Worm (Caenorhabditis elegans) whole organism, L2 larva: ENCODE data around the gene his-8.
"Not testable (repeated sequence)": the region's sequence is repeated elsewhere in the genome, so short reads cannot be mapped to it uniquely, and the experiment has no call there.

Experiments
- C34F6.9 ChIP-seq: fragments of 150-350 bp; optimal IDR thresholded peaks from 2 replicates; lab custom pipeline; 2014; ENCODE audit warnings: missing biosample characterization, missing genetic modification characterization
- F13H6.1 ChIP-seq: sonication (generic microtip); optimal IDR thresholded peaks from 2 replicates; lab custom pipeline; 2016; ENCODE audit warnings: missing genetic modification characterization, missing compliant biosample characterization
- R02D3.7 ChIP-seq: fragments of 150-350 bp; optimal IDR thresholded peaks from 2 replicates; lab custom pipeline; 2014; ENCODE audit warnings: missing biosample characterization, missing genetic modification characterization
- Y55F3AM.14 ChIP-seq: fragments of 200-800 bp; sonication (Bioruptor generic); optimal IDR thresholded peaks from 2 replicates; lab custom pipeline; 2018; ENCODE audit warnings: mild to moderate bottlenecking, missing genetic modification characterization, missing compliant biosample characterization
- ZK546.5 ChIP-seq: sonication (generic microtip); optimal IDR thresholded peaks from 2 replicates; lab custom pipeline; 2017; ENCODE audit warnings: missing biosample characterization, missing genetic modification characterization
- alr-1 ChIP-seq: fragments of 150-350 bp; optimal IDR thresholded peaks from 2 replicates; lab custom pipeline; 2014; ENCODE audit warnings: missing biosample characterization, missing genetic modification characterization
- aly-2 ChIP-seq: fragments of 150-350 bp; optimal IDR thresholded peaks from 2 replicates; lab custom pipeline; 2014; ENCODE audit warnings: missing biosample characterization, missing genetic modification characterization
- ama-1 ChIP-seq: fragments of 150-350 bp; optimal IDR thresholded peaks from 2 replicates; lab custom pipeline; 2018; ENCODE audit warnings: inconsistent platforms
- blmp-1 ChIP-seq: sonication (generic microtip); optimal IDR thresholded peaks from 2 replicates; lab custom pipeline; 2017; ENCODE audit warnings: missing genetic modification characterization, mild to moderate bottlenecking, missing compliant biosample characterization, antibody characterized with exemption, moderate library complexity; ENCODE audit not compliant: insufficient read depth
- ceh-16 ChIP-seq: fragments of 150-350 bp; optimal IDR thresholded peaks from 2 replicates; lab custom pipeline; 2014; ENCODE audit warnings: missing biosample characterization, missing genetic modification characterization
- ceh-82 ChIP-seq: fragments of 150-350 bp; optimal IDR thresholded peaks from 2 replicates; lab custom pipeline; 2014; ENCODE audit warnings: missing biosample characterization, missing genetic modification characterization
- crh-2 ChIP-seq: sonication (generic microtip); optimal IDR thresholded peaks from 2 replicates; lab custom pipeline; 2017; ENCODE audit warnings: missing biosample characterization, missing genetic modification characterization
- dmd-4 ChIP-seq: sonication (generic microtip); optimal IDR thresholded peaks from 2 replicates; lab custom pipeline; 2017; ENCODE audit warnings: missing biosample characterization, missing genetic modification characterization
- egl-27 ChIP-seq: sonication (generic microtip); optimal IDR thresholded peaks from 3 replicates; lab custom pipeline; 2017; ENCODE audit warnings: missing biosample characterization, missing genetic modification reagents, missing genetic modification characterization
- elt-1 ChIP-seq: fragments of 150-350 bp; optimal IDR thresholded peaks from 2 replicates; lab custom pipeline; 2014; ENCODE audit warnings: missing biosample characterization, missing genetic modification characterization
- elt-3 ChIP-seq: sonication (generic microtip); optimal IDR thresholded peaks from 2 replicates; lab custom pipeline; 2017; ENCODE audit warnings: missing biosample characterization, missing genetic modification characterization
- fos-1 ChIP-seq: fragments of 150-350 bp; optimal IDR thresholded peaks from 2 replicates; lab custom pipeline; 2014; ENCODE audit warnings: missing biosample characterization, missing genetic modification characterization
- gmeb-1 ChIP-seq: fragments of 150-350 bp; optimal IDR thresholded peaks from 2 replicates; lab custom pipeline; 2014; ENCODE audit warnings: missing biosample characterization, missing genetic modification characterization
- lin-13 ChIP-seq: fragments of 150-350 bp; optimal IDR thresholded peaks from 2 replicates; lab custom pipeline; 2014; ENCODE audit warnings: missing biosample characterization, missing genetic modification reagents, missing genetic modification characterization
- lin-39 ChIP-seq: fragments of 150-350 bp; optimal IDR thresholded peaks from 2 replicates; lab custom pipeline; 2014; ENCODE audit warnings: missing biosample characterization, missing genetic modification reagents, missing genetic modification characterization
- lsy-2 ChIP-seq, 2 experiments: fragments of 150-350 bp in 1 of 2; sonication (generic microtip) in 1 of 2; optimal IDR thresholded peaks; 2 replicates each; lab custom pipeline; 2014 to 2017; ENCODE audit warnings: missing biosample characterization in 2 of 2, missing genetic modification characterization in 2 of 2
- mab-5 ChIP-seq: fragments of 150-350 bp; optimal IDR thresholded peaks from 2 replicates; lab custom pipeline; 2014; ENCODE audit warnings: missing biosample characterization, missing genetic modification characterization
- mbf-1 ChIP-seq: sonication (generic microtip); optimal IDR thresholded peaks from 2 replicates; lab custom pipeline; 2017; ENCODE audit warnings: missing biosample characterization, missing genetic modification characterization
- mdl-1 ChIP-seq, 2 experiments: fragments of 150-350 bp in 1 of 2; sonication (generic microtip) in 1 of 2; optimal IDR thresholded peaks; 2 replicates each; lab custom pipeline; 2017; ENCODE audit warnings: missing biosample characterization in 2 of 2, missing genetic modification characterization in 2 of 2
- nhr-11 ChIP-seq: fragments of 150-350 bp; optimal IDR thresholded peaks from 2 replicates; lab custom pipeline; 2014; ENCODE audit warnings: missing biosample characterization, missing genetic modification characterization
- nhr-12 ChIP-seq: fragments of 150-350 bp; optimal IDR thresholded peaks from 2 replicates; lab custom pipeline; 2014; ENCODE audit warnings: missing biosample characterization, missing genetic modification characterization
- nhr-129 ChIP-seq: fragments of 150-350 bp; optimal IDR thresholded peaks from 2 replicates; lab custom pipeline; 2014; ENCODE audit warnings: missing biosample characterization, missing genetic modification characterization
- nhr-21 ChIP-seq: fragments of 150-350 bp; optimal IDR thresholded peaks from 2 replicates; lab custom pipeline; 2014; ENCODE audit warnings: missing biosample characterization, missing genetic modification characterization
- nhr-23 ChIP-seq: fragments of 150-350 bp; optimal IDR thresholded peaks from 2 replicates; lab custom pipeline; 2014; ENCODE audit warnings: missing biosample characterization, missing genetic modification reagents, missing genetic modification characterization
- nhr-237 ChIP-seq: fragments of 150-350 bp; optimal IDR thresholded peaks from 2 replicates; lab custom pipeline; 2014; ENCODE audit warnings: missing biosample characterization, missing genetic modification characterization
- nhr-6 ChIP-seq: fragments of 150-350 bp; optimal IDR thresholded peaks from 2 replicates; lab custom pipeline; 2014; ENCODE audit warnings: missing biosample characterization, missing genetic modification characterization
- nhr-77 ChIP-seq: fragments of 150-350 bp; optimal IDR thresholded peaks from 2 replicates; lab custom pipeline; 2014; ENCODE audit warnings: missing biosample characterization, missing genetic modification characterization
- peb-1 ChIP-seq: fragments of 150-350 bp; optimal IDR thresholded peaks from 2 replicates; lab custom pipeline; 2014; ENCODE audit warnings: missing biosample characterization, missing genetic modification characterization
- sem-4 ChIP-seq: fragments of 150-350 bp; optimal IDR thresholded peaks from 2 replicates; lab custom pipeline; 2014; ENCODE audit warnings: missing biosample characterization, missing genetic modification reagents, missing genetic modification characterization
- skn-1 ChIP-seq: sonication (generic microtip); optimal IDR thresholded peaks from 2 replicates; lab custom pipeline; 2017; ENCODE audit warnings: missing biosample characterization, missing genetic modification characterization
- sma-3 ChIP-seq: sonication (generic microtip); optimal IDR thresholded peaks from 2 replicates; lab custom pipeline; 2016; ENCODE audit warnings: missing genetic modification reagents, missing genetic modification characterization, missing compliant biosample characterization
- snpc-4 ChIP-seq: fragments of 150-350 bp; optimal IDR thresholded peaks from 2 replicates; lab custom pipeline; 2014; ENCODE audit warnings: missing biosample characterization, missing genetic modification characterization
- unc-39 ChIP-seq: fragments of 150-350 bp; optimal IDR thresholded peaks from 2 replicates; lab custom pipeline; 2014; ENCODE audit warnings: missing biosample characterization, missing genetic modification characterization
- unc-55 ChIP-seq: fragments of 150-350 bp; sonication (generic microtip); optimal IDR thresholded peaks from 3 replicates; lab custom pipeline; 2014; ENCODE audit warnings: missing biosample characterization, missing genetic modification reagents, missing genetic modification characterization
- unc-62 ChIP-seq: fragments of 150-350 bp; optimal IDR thresholded peaks from 2 replicates; lab custom pipeline; 2014; ENCODE audit warnings: missing biosample characterization, missing genetic modification reagents, missing genetic modification characterization
- zag-1 ChIP-seq: fragments of 150-350 bp; optimal IDR thresholded peaks from 2 replicates; lab custom pipeline; 2014; ENCODE audit warnings: missing biosample characterization, missing genetic modification characterization
- ztf-1 ChIP-seq: fragments of 200-800 bp; sonication (Bioruptor generic); conservative IDR thresholded peaks from 2 replicates; pipeline ENCODE4 v1.3.6; 2022; ENCODE audit warnings: missing genetic modification characterization, missing compliant biosample characterization
- ztf-11 ChIP-seq: sonication (generic microtip); optimal IDR thresholded peaks from 2 replicates; lab custom pipeline; 2017; ENCODE audit warnings: missing biosample characterization, missing genetic modification characterization
- ztf-4 ChIP-seq: fragments of 150-350 bp; optimal IDR thresholded peaks from 2 replicates; lab custom pipeline; 2014; ENCODE audit warnings: missing biosample characterization, missing genetic modification characterization

The his-8 gene

ce11 chrV:8533067-8533466, at the start of gene his-8, which contains the start of gene his-7:
Gene his-8, minus strand, starts transcription at chrV:8533086.
Gene his-7, plus strand, starts transcription at chrV:8533379.
- not testable (repeated sequence) for TF ChIP-seq ceh-82, nhr-6, mbf-1 (tag; lab: Kevin White, UChicago)

DNA sequence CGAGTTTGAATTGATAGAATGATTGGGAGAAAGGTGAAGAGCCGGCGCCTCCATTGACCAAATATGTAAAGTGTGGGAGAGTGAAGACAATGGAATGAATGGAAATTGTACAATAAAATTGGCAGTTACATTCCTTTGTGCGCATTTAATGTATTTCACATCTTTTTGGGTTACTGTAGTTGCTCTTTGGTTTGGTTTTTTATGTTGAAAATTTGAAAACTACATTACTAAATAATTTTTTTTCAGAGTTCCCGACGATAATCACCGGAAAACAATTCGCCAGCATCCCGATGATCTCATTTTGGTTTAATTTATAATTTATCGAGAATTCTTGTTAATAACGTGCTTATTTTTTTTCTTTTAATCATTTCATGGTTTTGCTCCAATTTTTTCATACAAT, 48.1 kb upstream of the his-8 start, which contains the start of gene C10B5.1:
Gene C10B5.1, plus strand, starts transcription at position 301 of the 400 bp plus-strand sequence.
- TF ChIP-seq sma-3 (GFP tag; lab: Kevin White, UChicago) (no peak), ceh-16 (tag; lab: Kevin White, UChicago) (no peak), mbf-1 (tag; lab: Kevin White, UChicago) (no peak), nhr-129 (tag; lab: Kevin White, UChicago) (no peak), lin-39 (tag; lab: Kevin White, UChicago) (no peak), ZK546.5 (tag; lab: Kevin White, UChicago) (no peak), nhr-77 (tag; lab: Kevin White, UChicago) (no peak), mab-5 (tag; lab: Kevin White, UChicago) (no peak), dmd-4 (no peak), egl-27 (tag; lab: Kevin White, UChicago) (no peak), nhr-237 (tag; lab: Kevin White, UChicago) (no peak), crh-2 (no peak), C34F6.9 (no peak)

DNA sequence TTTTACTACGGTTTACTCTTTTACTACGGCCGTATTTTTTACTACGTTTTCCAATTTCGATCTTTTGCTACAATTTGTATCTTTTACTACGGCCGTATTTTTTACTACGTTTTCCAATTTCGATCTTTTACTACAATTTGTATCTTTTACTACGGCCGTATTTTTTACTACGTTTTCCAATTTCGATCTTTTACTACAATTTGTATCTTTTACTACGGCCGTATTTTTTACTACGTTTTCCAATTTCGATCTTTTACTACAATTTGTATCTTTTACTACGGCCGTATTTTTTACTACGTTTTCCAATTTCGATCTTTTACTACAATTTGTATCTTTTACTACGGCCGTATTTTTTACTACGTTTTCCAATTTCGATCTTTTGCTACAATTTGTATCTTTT, 41.9 kb upstream of the his-8 start, which contains the start of gene F25G6.1:
Gene F25G6.1, plus strand, starts transcription at position 301 of the 400 bp plus-strand sequence.
- TF ChIP-seq unc-39 (tag; lab: Kevin White, UChicago); ceh-16 (tag; lab: Kevin White, UChicago); lin-13 (GFP tag; lab: Kevin White, UChicago): not testable (repeated sequence)

ce11 chrV:8569841-8570361, 37.0 kb upstream of the his-8 start, which contains the start of the genes F25G6.9 and symk-1:
Gene F25G6.9, minus strand, starts transcription at chrV:8570000.
Gene symk-1, plus strand, starts transcription at chrV:8570311.
- peak; percentile 37 for TF ChIP-seq snpc-4
- peak; percentile 63 for TF ChIP-seq crh-2
- TF ChIP-seq C34F6.9: no peak
- TF ChIP-seq R02D3.7 (tag; lab: Kevin White, UChicago): peak; percentile 33
- no peak for TF ChIP-seq aly-2 (tag; lab: Kevin White, UChicago)
- TF ChIP-seq unc-55: peak; percentile 77
- TF ChIP-seq ama-1 (lab: Kevin White, UChicago): no peak
- TF ChIP-seq nhr-77 (tag; lab: Kevin White, UChicago): peak; percentile 4
- TF ChIP-seq gmeb-1 (tag; lab: Kevin White, UChicago): peak; percentile 82
- TF ChIP-seq peb-1 (tag; lab: Kevin White, UChicago): no peak
- no peak for TF ChIP-seq nhr-12 (tag; lab: Kevin White, UChicago)
- no peak for TF ChIP-seq elt-3
- TF ChIP-seq lin-39 (tag; lab: Kevin White, UChicago): no peak
- no peak for TF ChIP-seq ZK546.5 (tag; lab: Kevin White, UChicago)
- TF ChIP-seq blmp-1 (tag; lab: Kevin White, UChicago): no peak
- no peak for TF ChIP-seq ceh-16 (tag; lab: Kevin White, UChicago)
- no peak for TF ChIP-seq mbf-1 (tag; lab: Kevin White, UChicago)
- TF ChIP-seq ceh-82 (tag; lab: Kevin White, UChicago): no peak
- TF ChIP-seq egl-27 (tag; lab: Kevin White, UChicago): no peak
- TF ChIP-seq nhr-21: peak; percentile 46
- no peak for TF ChIP-seq unc-39 (tag; lab: Kevin White, UChicago)
- peak; percentile 46 for TF ChIP-seq sma-3 (GFP tag; lab: Kevin White, UChicago)
- no peak for TF ChIP-seq elt-1 (tag; lab: Kevin White, UChicago)
- TF ChIP-seq nhr-129 (tag; lab: Kevin White, UChicago): peak; percentile 20
- no peak for TF ChIP-seq ztf-11 (tag; lab: Kevin White, UChicago)
- peak; percentile 45 for TF ChIP-seq mab-5 (tag; lab: Kevin White, UChicago)
- peak; percentile 18 for TF ChIP-seq fos-1 (tag; lab: Kevin White, UChicago)
- no peak for TF ChIP-seq Y55F3AM.14 (GFP tag; lab: Kevin White, UChicago)
- no peak for TF ChIP-seq nhr-6 (tag; lab: Kevin White, UChicago)
- TF ChIP-seq F13H6.1 (tag; lab: Kevin White, UChicago): peak; percentile 51
- TF ChIP-seq alr-1 (tag; lab: Kevin White, UChicago): no peak
- peak; percentile 36 for TF ChIP-seq lin-13 (GFP tag; lab: Kevin White, UChicago)
- no peak for TF ChIP-seq zag-1 (tag; lab: Kevin White, UChicago)
- TF ChIP-seq sem-4: no peak
- TF ChIP-seq lsy-2 (tag; optimal IDR thresholded peaks at IDR 0.05; lab: Kevin White, UChicago): peak; percentile 66 to 81
- no peak for TF ChIP-seq ztf-4 (tag; lab: Kevin White, UChicago)
- TF ChIP-seq mdl-1 (tag; optimal IDR thresholded peaks at IDR 0.05; lab: Kevin White, UChicago): no peak
- TF ChIP-seq nhr-11 (tag; lab: Kevin White, UChicago): no peak
- TF ChIP-seq skn-1 (tag; lab: Kevin White, UChicago): no peak
- TF ChIP-seq ztf-1: no peak
- TF ChIP-seq dmd-4: no peak
- no peak for TF ChIP-seq nhr-23 (tag; lab: Kevin White, UChicago)
- TF ChIP-seq nhr-237 (tag; lab: Kevin White, UChicago): no peak
- no peak for TF ChIP-seq unc-62 (GFP tag; lab: Kevin White, UChicago)
